Fruit fly (Drosophila melanogaster) whole organism, embryonic: ENCODE results near the gene Tmtc2.
A peak's percentile ranks its signal among the peaks of the same experiment; 100 is the strongest.

Source experiments
- ATbp ChIP-seq: fragments of 200-800 bp; sonication (Bioruptor generic); optimal IDR thresholded peaks from 2 replicates; lab custom pipeline; 2017; ENCODE audit warnings: missing biosample characterization, mild to moderate bottlenecking, missing genetic modification characterization, missing genetic modification reagents
- B-H2 ChIP-seq: fragments of 200-800 bp; sonication (Bioruptor generic); optimal IDR thresholded peaks from 2 replicates; lab custom pipeline; 2018; ENCODE audit warnings: missing biosample characterization, mild to moderate bottlenecking, missing genetic modification characterization
- Bteb2 ChIP-seq: fragments of 200-800 bp; sonication (Bioruptor generic); optimal IDR thresholded peaks from 2 replicates; lab custom pipeline; 2016; ENCODE audit warnings: missing biosample characterization, missing genetic modification characterization
- CG10209 ChIP-seq: fragments of 200-800 bp; sonication (Bioruptor generic); optimal IDR thresholded peaks from 3 replicates; lab custom pipeline; 2017; ENCODE audit warnings: missing biosample characterization, mild to moderate bottlenecking, missing genetic modification characterization, missing genetic modification reagents
- CG11093 ChIP-seq: fragments of 200-800 bp; sonication (Bioruptor generic); IDR thresholded peaks from 3 replicates; pipeline ENCODE4 v1.3.6; 2022; ENCODE audit warnings: missing biosample characterization, missing genetic modification characterization
- CG11695 ChIP-seq: fragments of 200-800 bp; sonication (Bioruptor generic); IDR thresholded peaks from 3 replicates; pipeline ENCODE4 v1.3.6; 2022; ENCODE audit warnings: missing biosample characterization, missing genetic modification characterization
- CG12769 ChIP-seq: fragments of 200-800 bp; sonication (Bioruptor generic); optimal IDR thresholded peaks from 2 replicates; lab custom pipeline; 2019; ENCODE audit warnings: missing biosample characterization, mild to moderate bottlenecking, missing genetic modification characterization, moderate library complexity
- CG12942 ChIP-seq: fragments of 200-800 bp; sonication (Bioruptor generic); optimal IDR thresholded peaks from 3 replicates; lab custom pipeline; 2016; ENCODE audit warnings: missing biosample characterization, missing genetic modification characterization
- CG13287 ChIP-seq: fragments of 200-800 bp; sonication (Bioruptor generic); IDR thresholded peaks from 2 replicates; pipeline ENCODE4 v1.3.6; 2022; ENCODE audit warnings: missing biosample characterization, missing genetic modification characterization; ENCODE audit not compliant: partially characterized antibody
- CG13424 ChIP-seq: fragments of 200-800 bp; sonication (Bioruptor generic); optimal IDR thresholded peaks from 2 replicates; lab custom pipeline; 2019; ENCODE audit warnings: missing biosample characterization, mild to moderate bottlenecking, missing genetic modification characterization, moderate library complexity
- CG14441 ChIP-seq: fragments of 200-800 bp; sonication (Bioruptor generic); IDR thresholded peaks from 2 replicates; pipeline ENCODE4 v1.3.6; 2022; ENCODE audit warnings: missing biosample characterization, missing genetic modification characterization
- CG15269 ChIP-seq: fragments of 200-800 bp; sonication (Bioruptor generic); optimal IDR thresholded peaks from 2 replicates; lab custom pipeline; 2018; ENCODE audit warnings: missing biosample characterization, mild to moderate bottlenecking, missing genetic modification characterization, moderate library complexity
- CG17359 ChIP-seq: fragments of 200-800 bp; sonication (Bioruptor generic); optimal IDR thresholded peaks from 3 replicates; lab custom pipeline; 2018; ENCODE audit warnings: missing biosample characterization, mild to moderate bottlenecking, missing genetic modification characterization, moderate library complexity
- CG17802 ChIP-seq: fragments of 200-800 bp; sonication (Bioruptor generic); optimal IDR thresholded peaks from 2 replicates; lab custom pipeline; 2018; ENCODE audit warnings: missing biosample characterization, mild to moderate bottlenecking, missing genetic modification characterization, moderate library complexity
- CG31365 ChIP-seq: fragments of 200-800 bp; sonication (Bioruptor generic); optimal IDR thresholded peaks from 2 replicates; lab custom pipeline; 2018; ENCODE audit warnings: missing biosample characterization, mild to moderate bottlenecking, missing genetic modification characterization
- CG3847 ChIP-seq: fragments of 200-800 bp; sonication (Bioruptor generic); IDR thresholded peaks from 2 replicates; pipeline ENCODE4 v1.3.6; 2022; ENCODE audit warnings: missing biosample characterization, missing genetic modification characterization
- CG3995 ChIP-seq: fragments of 200-800 bp; sonication (Bioruptor generic); optimal IDR thresholded peaks from 3 replicates; lab custom pipeline; 2016; ENCODE audit warnings: missing biosample characterization, missing genetic modification characterization
- CG6272 ChIP-seq: fragments of 200-800 bp; sonication (Bioruptor generic); IDR thresholded peaks from 2 replicates; pipeline ENCODE4 v1.3.6; 2022; ENCODE audit warnings: missing biosample characterization, missing genetic modification characterization
- CG7357 ChIP-seq: fragments of 200-800 bp; sonication (Bioruptor generic); IDR thresholded peaks from 3 replicates; pipeline ENCODE4 v1.3.6; 2022; ENCODE audit warnings: missing biosample characterization, missing genetic modification characterization
- CG8281 ChIP-seq: fragments of 200-800 bp; sonication (Bioruptor generic); optimal IDR thresholded peaks from 2 replicates; lab custom pipeline; 2018; ENCODE audit warnings: missing biosample characterization, mild to moderate bottlenecking, missing genetic modification characterization, moderate library complexity
- CG8924 ChIP-seq: fragments of 200-800 bp; optimal IDR thresholded peaks from 3 replicates; lab custom pipeline; 2019; ENCODE audit warnings: missing biosample characterization, mild to moderate bottlenecking, missing genetic modification characterization, moderate library complexity
- CG9609 ChIP-seq: fragments of 200-800 bp; sonication (Bioruptor generic); optimal IDR thresholded peaks from 3 replicates; lab custom pipeline; 2016; ENCODE audit warnings: missing biosample characterization, missing genetic modification characterization
- D ChIP-seq, 2 experiments: fragments of 200-800 bp in 1 of 2; fragments of >200 bp in 1 of 2; sonication (Bioruptor generic) in 1 of 2; optimal IDR thresholded peaks; 2 replicates in 1 of 2; 3 replicates in 1 of 2; lab custom pipeline; 2017; ENCODE audit warnings: mild to moderate bottlenecking in 1 of 2, missing biosample characterization in 1 of 2, missing genetic modification characterization in 1 of 2, missing genetic modification reagents in 1 of 2
- Dad ChIP-seq: fragments of 200-800 bp; sonication (Bioruptor generic); optimal IDR thresholded peaks from 3 replicates; lab custom pipeline; 2016; ENCODE audit warnings: missing biosample characterization, missing genetic modification characterization
- Dip2 ChIP-seq: fragments of 200-800 bp; sonication (Bioruptor generic); IDR thresholded peaks from 2 replicates; pipeline ENCODE4 v1.3.6; 2022; ENCODE audit warnings: missing biosample characterization, missing genetic modification characterization
- Dp ChIP-seq: fragments of 200-800 bp; sonication (Bioruptor generic); optimal IDR thresholded peaks from 2 replicates; lab custom pipeline; 2018; ENCODE audit warnings: missing biosample characterization, mild to moderate bottlenecking, missing genetic modification characterization, moderate library complexity
- Ets65A ChIP-seq: fragments of 200-800 bp; sonication (Bioruptor generic); peaks from one replicate; lab custom pipeline; 2016; ENCODE audit warnings: missing biosample characterization, missing genetic modification characterization
- Fer3 ChIP-seq: fragments of 200-800 bp; sonication (Bioruptor generic); optimal IDR thresholded peaks from 2 replicates; lab custom pipeline; 2018; ENCODE audit warnings: missing biosample characterization, mild to moderate bottlenecking, missing genetic modification characterization, moderate library complexity
- H15 ChIP-seq: fragments of 200-800 bp; sonication (Bioruptor generic); IDR thresholded peaks from 3 replicates; pipeline ENCODE4 v1.3.6; 2022; ENCODE audit warnings: missing biosample characterization, missing genetic modification characterization
- Hr78 ChIP-seq, 2 experiments: fragments of 200-800 bp in 1 of 2; fragments of >200 bp in 1 of 2; sonication (Bioruptor generic) in 1 of 2; optimal IDR thresholded peaks; 2 replicates each; lab custom pipeline; 2017 to 2019; ENCODE audit warnings: missing biosample characterization in 2 of 2, missing genetic modification characterization in 2 of 2, mild to moderate bottlenecking in 1 of 2, moderate library complexity in 1 of 2
- Hsf ChIP-seq: fragments of 200-800 bp; sonication (Bioruptor generic); optimal IDR thresholded peaks from 3 replicates; lab custom pipeline; 2016; ENCODE audit warnings: missing biosample characterization, missing genetic modification characterization
- Jarid2 ChIP-seq: fragments of 200-800 bp; sonication (Bioruptor generic); optimal IDR thresholded peaks from 3 replicates; lab custom pipeline; 2017; ENCODE audit warnings: mild to moderate bottlenecking, missing biosample characterization, missing genetic modification reagents, missing genetic modification characterization
- Max ChIP-seq: fragments of 200-800 bp; sonication (Bioruptor generic); optimal IDR thresholded peaks from 2 replicates; lab custom pipeline; 2016; ENCODE audit warnings: missing biosample characterization, mild to moderate bottlenecking, missing genetic modification characterization
- NC2α ChIP-seq: fragments of 200-800 bp; sonication (Bioruptor generic); optimal IDR thresholded peaks from 2 replicates; lab custom pipeline; 2016; ENCODE audit warnings: missing biosample characterization, missing genetic modification characterization
- Oli ChIP-seq: fragments of 200-800 bp; sonication (Bioruptor generic); optimal IDR thresholded peaks from 2 replicates; lab custom pipeline; 2018; ENCODE audit warnings: missing biosample characterization, mild to moderate bottlenecking, missing genetic modification characterization, moderate library complexity
- PHDP ChIP-seq: fragments of 200-800 bp; sonication (Bioruptor generic); optimal IDR thresholded peaks from 3 replicates; lab custom pipeline; 2018; ENCODE audit warnings: missing biosample characterization, mild to moderate bottlenecking, missing genetic modification characterization, moderate library complexity
- Stat92E ChIP-seq, 3 experiments: fragments of >200 bp in 2 of 3; fragments of 200-800 bp in 1 of 3; sonication (Bioruptor generic) in 1 of 3; optimal IDR thresholded peaks; 2 replicates each; lab custom pipeline; 2017 to 2019; ENCODE audit warnings: missing biosample characterization in 3 of 3, missing genetic modification characterization in 3 of 3, mild to moderate bottlenecking in 1 of 3, moderate library complexity in 1 of 3
- ab ChIP-seq: fragments of 200-800 bp; sonication (Bioruptor generic); optimal IDR thresholded peaks from 2 replicates; lab custom pipeline; 2016; ENCODE audit warnings: missing biosample characterization, missing genetic modification characterization
- corto ChIP-seq: fragments of 200-800 bp; sonication (Bioruptor generic); optimal IDR thresholded peaks from 2 replicates; lab custom pipeline; 2016; ENCODE audit warnings: missing biosample characterization, mild to moderate bottlenecking, missing genetic modification characterization, moderate library complexity
- cwo ChIP-seq: fragments of 200-800 bp; sonication (Bioruptor generic); optimal IDR thresholded peaks from 3 replicates; lab custom pipeline; 2017; ENCODE audit warnings: missing biosample characterization, missing genetic modification characterization, mild to moderate bottlenecking, moderate library complexity, missing genetic modification reagents
- da ChIP-seq: fragments of 200-800 bp; sonication (Bioruptor generic); optimal IDR thresholded peaks from 2 replicates; lab custom pipeline; 2016; ENCODE audit warnings: missing biosample characterization, missing genetic modification characterization
- dimm ChIP-seq: fragments of 200-800 bp; sonication (Bioruptor generic); IDR thresholded peaks from 2 replicates; pipeline ENCODE4 v1.3.6; 2022; ENCODE audit warnings: missing biosample characterization, missing genetic modification characterization
- en ChIP-seq: fragments of 200-800 bp; sonication (Bioruptor generic); optimal IDR thresholded peaks from 2 replicates; lab custom pipeline; 2016; ENCODE audit warnings: missing biosample characterization, missing genetic modification characterization
- eve ChIP-seq, 2 experiments: fragments of >200 bp; optimal IDR thresholded peaks; 2 replicates each; lab custom pipeline; 2017; ENCODE audit warnings: missing biosample characterization in 2 of 2, missing genetic modification characterization in 2 of 2
- grau ChIP-seq: fragments of 200-800 bp; optimal IDR thresholded peaks from 3 replicates; lab custom pipeline; 2019; ENCODE audit warnings: missing biosample characterization, mild to moderate bottlenecking, missing genetic modification characterization, moderate library complexity
- gro ChIP-seq: fragments of 200-800 bp; sonication (Bioruptor generic); optimal IDR thresholded peaks from 2 replicates; lab custom pipeline; 2016; ENCODE audit warnings: missing biosample characterization, missing genetic modification characterization
- h ChIP-seq: fragments of >200 bp; optimal IDR thresholded peaks from 2 replicates; lab custom pipeline; 2017
- pho ChIP-seq: fragments of 200-800 bp; sonication (Bioruptor generic); optimal IDR thresholded peaks from 2 replicates; lab custom pipeline; 2016; ENCODE audit warnings: missing biosample characterization, missing genetic modification characterization
- run ChIP-seq: fragments of 200-800 bp; sonication (Bioruptor generic); optimal IDR thresholded peaks from 3 replicates; lab custom pipeline; 2018; ENCODE audit warnings: missing biosample characterization, mild to moderate bottlenecking, missing genetic modification characterization
- tin ChIP-seq: fragments of 200-800 bp; sonication (Bioruptor generic); optimal IDR thresholded peaks from 3 replicates; lab custom pipeline; 2016; ENCODE audit warnings: missing biosample characterization, missing genetic modification characterization
- usp ChIP-seq: fragments of >200 bp; optimal IDR thresholded peaks from 2 replicates; lab custom pipeline; 2017; ENCODE audit warnings: missing biosample characterization, missing genetic modification characterization

Gene Tmtc2

dm6 chr2L:892461-892860 lies 30.1 kb upstream of the Tmtc2 start (continued):
- TF ChIP-seq da (GFP tag; lab: Kevin White, UChicago) (no peak), Stat92E (GFP tag; optimal IDR thresholded peaks at IDR 0.05; lab: Kevin White, UChicago) (no peak), CG11695 (GFP tag; lab: Robert Waterston, UW) (no peak), corto (GFP tag; lab: Kevin White, UChicago) (no peak), dimm (no peak), usp (GFP tag; lab: Kevin White, UChicago) (no peak), CG9609 (GFP tag; lab: Kevin White, UChicago) (no peak), tin (GFP tag; lab: Kevin White, UChicago) (peak; percentile 19), Hr78 (GFP tag; optimal IDR thresholded peaks at IDR 0.05; lab: Kevin White, UChicago) (no peak), ab (GFP tag; lab: Kevin White, UChicago) (no peak), eve (GFP tag; optimal IDR thresholded peaks at IDR 0.05; lab: Kevin White, UChicago) (no peak), Dp (no peak), CG3847 (GFP tag; lab: Robert Waterston, UW) (0 out of 2 replicates have a peak, but pooled peaks have one; percentile 34), CG13287 (GFP tag; lab: Robert Waterston, UW) (0 out of 2 replicates have a peak, but pooled peaks have one; percentile 16), CG17802 (tag; lab: Kevin White, UChicago) (no peak), CG14441 (GFP tag; lab: Robert Waterston, UW) (0 out of 2 replicates have a peak, but pooled peaks have one; percentile 11), Bteb2 (GFP tag; lab: Kevin White, UChicago) (no peak), Fer3 (tag; lab: Kevin White, UChicago) (peak; percentile 47), grau (tag; lab: Kevin White, UChicago) (peak; percentile 41), B-H2 (GFP tag; lab: Kevin White, UChicago) (no peak), run (tag; lab: Kevin White, UChicago) (no peak), CG8924 (tag; lab: Kevin White, UChicago) (no peak), CG6272 (GFP tag; lab: Robert Waterston, UW) (no peak), Hsf (GFP tag; lab: Kevin White, UChicago) (peak; percentile 2), Max (GFP tag; lab: Kevin White, UChicago) (no peak), H15 (no peak), cwo (GFP tag; lab: Kevin White, UChicago) (peak; percentile 25), gro (peak; percentile 2), CG13424 (tag; lab: Kevin White, UChicago) (peak; percentile 44), CG12942 (GFP tag; lab: Kevin White, UChicago) (peak; percentile 10), CG12769 (tag; lab: Kevin White, UChicago) (peak; percentile 59), CG3995 (GFP tag; lab: Kevin White, UChicago) (no peak), pho (GFP tag; lab: Kevin White, UChicago) (no peak), CG8281 (no peak), Ets65A (GFP tag; lab: Kevin White, UChicago) (peak; percentile 96), CG15269 (tag; lab: Kevin White, UChicago) (peak; percentile 48), CG17359 (peak; percentile 49), PHDP (peak; percentile 30), D (optimal IDR thresholded peaks at IDR 0.05; lab: Kevin White, UChicago) (no peak), D (GFP tag; optimal IDR thresholded peaks at IDR 0.05; lab: Kevin White, UChicago) (no peak), en (no peak), CG10209 (GFP tag; lab: Kevin White, UChicago) (peak; percentile 25), Dip2 (GFP tag; lab: Robert Waterston, UW) (no peak), ATbp (GFP tag; lab: Kevin White, UChicago) (peak; percentile 32), CG11093 (peak; percentile 29; the same call in 1 of the 3 replicates), CG31365 (no peak), Dad (GFP tag; lab: Kevin White, UChicago) (no peak), h (no peak), NC2α (GFP tag; lab: Kevin White, UChicago) (no peak), Oli (tag; lab: Kevin White, UChicago) (peak; percentile 8), CG7357 (GFP tag; lab: Robert Waterston, UW) (no peak), Jarid2 (GFP tag; lab: Kevin White, UChicago) (no peak)
